Worm (Caenorhabditis elegans): ENCODE results near the gene Y62F5A.12.
A peak's percentile ranks its signal among the peaks of the same experiment; 100 is the strongest.

Gene Y62F5A.12

ce11 chrII:11496767-11497166 lies 37.5 kb downstream of the Y62F5A.12 start, which contains the start of gene emc-5 (continued):
- TF ChIP-seq nhr-85 (tag) (no peak), efl-1 (optimal IDR thresholded peaks at IDR 0.05) (peak; percentile 3 to 15), efl-1 (GFP tag; optimal IDR thresholded peaks at IDR 0.05 in 1 of 2) (no peak)

- TF ChIP-seq vab-15 (tag; optimal IDR thresholded peaks at IDR 0.05) (no peak), efl-1 (optimal IDR thresholded peaks at IDR 0.05) (no peak), efl-1 (GFP tag; optimal IDR thresholded peaks at IDR 0.05 in 1 of 2) (peak in 1 of 2 experiments; percentile 93)
Measured at ce11 chrII:11495806-11496205, 38.5 kb downstream of the Y62F5A.12 start.

- peak; percentile 27 for TF ChIP-seq nhr-71 (tag; optimal IDR thresholded peaks at IDR 0.05)
- no peak for TF ChIP-seq rnt-1 (tag; optimal IDR thresholded peaks at IDR 0.05)
- TF ChIP-seq unc-30 (tag; optimal IDR thresholded peaks at IDR 0.05) = no peak
- peak; percentile 44 to 60 for TF ChIP-seq lin-35 (GFP tag; optimal IDR thresholded peaks at IDR 0.05)
- TF ChIP-seq lsy-2 (tag; optimal IDR thresholded peaks at IDR 0.05) = peak; percentile 80 to 97
- no peak for TF ChIP-seq ceh-8 (GFP tag; optimal IDR thresholded peaks at IDR 0.05)
- TF ChIP-seq fkh-4 (tag; optimal IDR thresholded peaks at IDR 0.05; ENCODE audit: borderline replicate concordance) = no peak
- TF ChIP-seq dpl-1 (GFP tag; optimal IDR thresholded peaks at IDR 0.05) = peak; percentile 14 to 67 (median 34)
- peak; percentile 81 for TF ChIP-seq F16B12.6 (tag; optimal IDR thresholded peaks at IDR 0.05)
- peak; percentile 38 to 58 for TF ChIP-seq efl-1 (optimal IDR thresholded peaks at IDR 0.05)
- TF ChIP-seq efl-1 (GFP tag; optimal IDR thresholded peaks at IDR 0.05 in 1 of 2) = peak; percentile 56 to 85
- TF ChIP-seq lin-13 (GFP tag; optimal IDR thresholded peaks at IDR 0.05) = no peak
- peak; percentile 16 for TF ChIP-seq aly-2 (tag; optimal IDR thresholded peaks at IDR 0.05)
- peak; percentile 22 for TF ChIP-seq lin-14 (GFP tag; optimal IDR thresholded peaks at IDR 0.05)
- TF ChIP-seq unc-98 (GFP tag; IDR thresholded peaks at IDR 0.05) = no peak
- TF ChIP-seq lin-39 (tag; optimal IDR thresholded peaks at IDR 0.05) = no peak
- TF ChIP-seq pqm-1 (tag; optimal IDR thresholded peaks at IDR 0.05) = no peak
- TF ChIP-seq ceh-82 (tag; optimal IDR thresholded peaks at IDR 0.05) = peak in 2 of 3 experiments; percentile 18 to 48
- peak; percentile 32 for TF ChIP-seq nhr-47 (tag; optimal IDR thresholded peaks at IDR 0.05)
- TF ChIP-seq nhr-76 (tag; optimal IDR thresholded peaks at IDR 0.05) = no peak
- no peak for TF ChIP-seq nhr-12 (tag; optimal IDR thresholded peaks at IDR 0.05)
- no peak for TF ChIP-seq jun-1 (tag; optimal IDR thresholded peaks at IDR 0.05)
- TF ChIP-seq snu-23 (GFP tag; optimal IDR thresholded peaks at IDR 0.05) = peak; percentile 45
- no peak for TF ChIP-seq elt-3 (tag; optimal IDR thresholded peaks at IDR 0.05)
- TF ChIP-seq unc-130 (tag; optimal IDR thresholded peaks at IDR 0.05) = no peak
- TF ChIP-seq C16A3.4 (tag; optimal IDR thresholded peaks at IDR 0.05) = peak; percentile 16
- TF ChIP-seq lin-15B (tag; optimal IDR thresholded peaks at IDR 0.05) = no peak
- no peak for TF ChIP-seq egl-13 (tag; optimal IDR thresholded peaks at IDR 0.05)
- TF ChIP-seq zip-4 (GFP tag; optimal IDR thresholded peaks at IDR 0.05) = peak; percentile 32
- peak; percentile 6 for TF ChIP-seq blmp-1 (tag; optimal IDR thresholded peaks at IDR 0.05)
- no peak for TF ChIP-seq elt-2 (tag; optimal IDR thresholded peaks at IDR 0.05)
- no peak for TF ChIP-seq ztf-11 (tag; optimal IDR thresholded peaks at IDR 0.05)
- no peak for TF ChIP-seq sup-37 (GFP tag; optimal IDR thresholded peaks at IDR 0.05)
- peak; percentile 47 for TF ChIP-seq skn-1 (tag; optimal IDR thresholded peaks at IDR 0.05)
- TF ChIP-seq mdl-1 (tag; optimal IDR thresholded peaks at IDR 0.05) = no peak
- peak; percentile 29 for TF ChIP-seq mep-1 (tag; optimal IDR thresholded peaks at IDR 0.05)
Measured at ce11 chrII:11495307-11495706, 39.0 kb downstream of the Y62F5A.12 start, which contains the start of the genes ooc-3 and B0334.4. Gene ooc-3, minus strand, starts transcription at chrII:11495321. Gene B0334.4, plus strand, starts transcription at chrII:11495692.

- TF ChIP-seq aly-2 (tag; optimal IDR thresholded peaks at IDR 0.05) (no peak), snpc-4 (tag; optimal IDR thresholded peaks at IDR 0.05) (no peak), hlh-17 (GFP tag; optimal IDR thresholded peaks at IDR 0.05; ENCODE audit: borderline replicate concordance) (no peak), sox-4 (tag; optimal IDR thresholded peaks at IDR 0.05) (no peak), fos-1 (tag; optimal IDR thresholded peaks at IDR 0.05) (no peak), efl-1 (optimal IDR thresholded peaks at IDR 0.05) (no peak), efl-1 (GFP tag; optimal IDR thresholded peaks at IDR 0.05 in 1 of 2) (peak in 1 of 2 experiments; percentile 91), snu-23 (GFP tag; optimal IDR thresholded peaks at IDR 0.05) (peak; percentile 30), nhr-12 (tag; optimal IDR thresholded peaks at IDR 0.05) (no peak), lin-35 (GFP tag; optimal IDR thresholded peaks at IDR 0.05) (peak in 1 of 2 experiments; percentile 36), unc-62 (GFP tag; optimal IDR thresholded peaks at IDR 0.05) (no peak), lir-3 (tag; optimal IDR thresholded peaks at IDR 0.05; ENCODE audit: poor library complexity) (no peak), nhr-76 (tag; optimal IDR thresholded peaks at IDR 0.05) (no peak), irx-1 (tag; optimal IDR thresholded peaks at IDR 0.05) (no peak), egl-27 (tag; optimal IDR thresholded peaks at IDR 0.05) (no peak), nhr-85 (tag) (peak; percentile 87), blmp-1 (tag; optimal IDR thresholded peaks at IDR 0.05) (peak; percentile 44), alr-1 (tag; optimal IDR thresholded peaks at IDR 0.05; ENCODE audit: borderline replicate concordance) (no peak)
Measured at ce11 chrII:11492843-11493242, 41.4 kb downstream of the Y62F5A.12 start, which contains the start of gene hacl-1. Gene hacl-1, minus strand, starts transcription at chrII:11492963.

All from whole organism, L1 larva.